Worm (Caenorhabditis elegans) whole organism, L2 larva: ENCODE measurements around the gene elo-7.

Source experiments
- alr-1 ChIP-seq: fragments of 150-350 bp; optimal IDR thresholded peaks from 2 replicates; lab custom pipeline; 2014; ENCODE audit warnings: missing biosample characterization, missing genetic modification characterization
- aly-2 ChIP-seq: fragments of 150-350 bp; optimal IDR thresholded peaks from 2 replicates; lab custom pipeline; 2014; ENCODE audit warnings: missing biosample characterization, missing genetic modification characterization
- elt-1 ChIP-seq: fragments of 150-350 bp; optimal IDR thresholded peaks from 2 replicates; lab custom pipeline; 2014; ENCODE audit warnings: missing biosample characterization, missing genetic modification characterization
- lin-11 ChIP-seq: fragments of 150-350 bp; sonication (generic microtip); optimal IDR thresholded peaks from 2 replicates; lab custom pipeline; 2014; ENCODE audit warnings: missing biosample characterization, missing genetic modification characterization, inconsistent platforms, mixed read lengths
- lin-13 ChIP-seq: fragments of 150-350 bp; optimal IDR thresholded peaks from 2 replicates; lab custom pipeline; 2014; ENCODE audit warnings: missing biosample characterization, missing genetic modification reagents, missing genetic modification characterization
- nhr-11 ChIP-seq: fragments of 150-350 bp; optimal IDR thresholded peaks from 2 replicates; lab custom pipeline; 2014; ENCODE audit warnings: missing biosample characterization, missing genetic modification characterization
- skn-1 ChIP-seq: sonication (generic microtip); optimal IDR thresholded peaks from 2 replicates; lab custom pipeline; 2017; ENCODE audit warnings: missing biosample characterization, missing genetic modification characterization

- no peak for TF ChIP-seq aly-2 (tag; lab: Kevin White, UChicago)
- TF ChIP-seq skn-1 (tag; lab: Kevin White, UChicago), result no peak
- no peak for TF ChIP-seq elt-1
- TF ChIP-seq lin-13, result no peak
- no peak for TF ChIP-seq nhr-11 (tag; lab: Kevin White, UChicago)
- TF ChIP-seq lin-11, result no peak
- no peak for TF ChIP-seq alr-1 (tag; lab: Kevin White, UChicago)
These were observed 33.3 kb downstream of the elo-7 start, which contains the start of gene col-122 for ce11 chrIV:9563079-9563478.
